Worm (Caenorhabditis elegans) whole organism, young adult: ENCODE measurements around the gene C28H8.8.

ENCODE experiments used
- B0035.1 ChIP-seq: sonication (generic microtip); optimal IDR thresholded peaks from 2 replicates; lab custom pipeline; 2016; ENCODE audit warnings: missing genetic modification characterization, mild to moderate bottlenecking, missing compliant biosample characterization, missing genotype, missing genetic modification reagents
- D2030.7 ChIP-seq: fragments of 200-800 bp; sonication (Bioruptor generic); IDR thresholded peaks from 2 replicates; pipeline ENCODE4 v1.3.6; 2022; ENCODE audit warnings: missing genetic modification reagents, missing genetic modification characterization, missing compliant biosample characterization
- F33H1.4 ChIP-seq: fragments of 200-800 bp; sonication (Bioruptor generic); IDR thresholded peaks from 2 replicates; pipeline ENCODE4 v1.3.6; 2022; ENCODE audit warnings: missing genetic modification reagents, missing genetic modification characterization, missing compliant biosample characterization
- K12H6.12 ChIP-seq: fragments of 200-800 bp; sonication (Bioruptor generic); optimal IDR thresholded peaks from 2 replicates; lab custom pipeline; 2018; ENCODE audit warnings: mild to moderate bottlenecking, missing genetic modification characterization, missing compliant biosample characterization
- Y53G8AR.9 ChIP-seq: fragments of 200-800 bp; sonication (Bioruptor generic); conservative IDR thresholded peaks from 2 replicates; pipeline ENCODE4 v1.3.6; 2022; ENCODE audit warnings: missing genetic modification reagents, missing genetic modification characterization, missing compliant biosample characterization
- Y67H2A.10 ChIP-seq: fragments of 200-800 bp; sonication (Bioruptor generic); conservative IDR thresholded peaks from 2 replicates; pipeline ENCODE4 v1.3.6; 2022; ENCODE audit warnings: missing genetic modification reagents, missing genetic modification characterization, missing compliant biosample characterization
- ama-1 ChIP-seq, 3 experiments: fragments of 150-350 bp in 1 of 3; sonication (generic microtip) in 2 of 3; optimal IDR thresholded peaks; 2 replicates each; lab custom pipeline; 2014 to 2018; ENCODE audit warnings: missing biosample characterization in 2 of 3, missing genetic modification characterization in 2 of 3, missing genetic modification reagents in 2 of 3
- atf-7 ChIP-seq: sonication (generic microtip); optimal IDR thresholded peaks from 2 replicates; lab custom pipeline; 2017; ENCODE audit warnings: mild to moderate bottlenecking, missing genetic modification characterization, missing compliant biosample characterization
- cebp-1 ChIP-seq, 2 experiments: fragments of 200-800 bp in 1 of 2; sonication (Bioruptor generic) in 1 of 2; sonication (generic microtip) in 1 of 2; IDR thresholded peaks in 1 of 2; optimal IDR thresholded peaks in 1 of 2; 2 replicates each; pipeline versions ENCODE4 v1.3.6 to Lab custom; 2017 to 2022; ENCODE audit warnings: missing compliant biosample characterization in 2 of 2, missing genetic modification characterization in 2 of 2, mild to moderate bottlenecking in 1 of 2, missing genetic modification reagents in 1 of 2, moderate library complexity in 1 of 2
- ceh-100 ChIP-seq: fragments of 200-800 bp; sonication (Bioruptor generic); IDR thresholded peaks from 2 replicates; pipeline ENCODE4 v1.3.6; 2022; ENCODE audit warnings: missing genetic modification reagents, missing genetic modification characterization, missing compliant biosample characterization
- ceh-27 ChIP-seq: fragments of 200-800 bp; sonication (Bioruptor generic); optimal IDR thresholded peaks from 2 replicates; lab custom pipeline; 2018; ENCODE audit warnings: mild to moderate bottlenecking, missing genetic modification characterization, moderate library complexity, missing compliant biosample characterization
- ceh-40 ChIP-seq: fragments of 200-800 bp; sonication (Bioruptor generic); IDR thresholded peaks from 2 replicates; pipeline ENCODE4 v1.3.6; 2022; ENCODE audit warnings: missing genetic modification characterization, missing compliant biosample characterization
- chd-7 ChIP-seq: sonication (generic microtip); optimal IDR thresholded peaks from 2 replicates; lab custom pipeline; 2016; ENCODE audit warnings: mild to moderate bottlenecking, missing genetic modification characterization, moderate library complexity, missing compliant biosample characterization
- dpl-1 ChIP-seq: fragments of 150-350 bp; optimal IDR thresholded peaks from 2 replicates; lab custom pipeline; 2014; ENCODE audit warnings: missing biosample characterization, missing genetic modification reagents, missing genetic modification characterization
- efl-1 ChIP-seq: fragments of 150-350 bp; optimal IDR thresholded peaks from 2 replicates; lab custom pipeline; 2014; ENCODE audit warnings: missing biosample characterization, missing genetic modification reagents, missing genetic modification characterization
- egl-18 ChIP-seq: fragments of 200-800 bp; sonication (Bioruptor generic); IDR thresholded peaks from 2 replicates; pipeline ENCODE4 v1.3.6; 2022; ENCODE audit warnings: missing genetic modification reagents, missing genetic modification characterization, missing compliant biosample characterization
- hlh-26 ChIP-seq: fragments of 200-800 bp; sonication (Bioruptor generic); conservative IDR thresholded peaks from 2 replicates; pipeline ENCODE4 v1.3.6; 2022; ENCODE audit warnings: missing genetic modification reagents, missing genetic modification characterization, missing compliant biosample characterization
- hmg-1.2 ChIP-seq: fragments of 200-800 bp; sonication (Bioruptor generic); IDR thresholded peaks from 2 replicates; pipeline ENCODE4 v1.3.6; 2022; ENCODE audit warnings: missing genetic modification reagents, missing genetic modification characterization, missing compliant biosample characterization
- let-526 ChIP-seq: fragments of 200-800 bp; sonication (Bioruptor generic); IDR thresholded peaks from 2 replicates; pipeline ENCODE4 v1.3.6; 2022; ENCODE audit warnings: missing genetic modification reagents, missing genetic modification characterization, missing compliant biosample characterization
- lin-54 ChIP-seq: fragments of 200-800 bp; sonication (Bioruptor generic); optimal IDR thresholded peaks from 2 replicates; lab custom pipeline; 2018; ENCODE audit warnings: mild to moderate bottlenecking, missing genetic modification characterization, missing compliant biosample characterization
- lsy-27 ChIP-seq: sonication (generic microtip); optimal IDR thresholded peaks from 2 replicates; lab custom pipeline; 2017; ENCODE audit warnings: missing genetic modification characterization, mild to moderate bottlenecking, missing compliant biosample characterization, antibody characterized with exemption, missing genotype, borderline replicate concordance; ENCODE audit not compliant: insufficient read depth
- madf-10 ChIP-seq: sonication (generic microtip); optimal IDR thresholded peaks from 2 replicates; lab custom pipeline; 2016; ENCODE audit warnings: mild to moderate bottlenecking, missing genetic modification characterization, missing compliant biosample characterization
- madf-3 ChIP-seq: fragments of 200-800 bp; sonication (Bioruptor generic); IDR thresholded peaks from 2 replicates; pipeline ENCODE4 v1.3.6; 2022; ENCODE audit warnings: missing genetic modification reagents, missing genetic modification characterization, missing compliant biosample characterization
- madf-6 ChIP-seq: fragments of 200-800 bp; sonication (Bioruptor generic); IDR thresholded peaks from 2 replicates; pipeline ENCODE4 v1.3.6; 2022; ENCODE audit warnings: missing genetic modification reagents, missing genetic modification characterization, missing compliant biosample characterization
- nhr-179 ChIP-seq: sonication (generic microtip); optimal IDR thresholded peaks from 2 replicates; lab custom pipeline; 2016; ENCODE audit warnings: mild to moderate bottlenecking, missing genetic modification characterization, missing compliant biosample characterization
- nhr-80 ChIP-seq: sonication (generic microtip); optimal IDR thresholded peaks from 2 replicates; lab custom pipeline; 2016; ENCODE audit warnings: missing genetic modification characterization, missing compliant biosample characterization
- pha-4 ChIP-seq: fragments of 150-350 bp; sonication (generic microtip); optimal IDR thresholded peaks from 2 replicates; lab custom pipeline; 2014; ENCODE audit warnings: missing biosample characterization, missing genetic modification reagents, missing genetic modification characterization
- rcor-1 ChIP-seq: fragments of 200-800 bp; sonication (Bioruptor generic); IDR thresholded peaks from 2 replicates; pipeline ENCODE4 v1.3.6; 2022; ENCODE audit warnings: missing genetic modification reagents, missing genetic modification characterization, missing compliant biosample characterization
- rec-8 ChIP-seq, 2 experiments: sonication (generic microtip); optimal IDR thresholded peaks; 2 replicates each; lab custom pipeline; 2016; ENCODE audit warnings: mild to moderate bottlenecking in 2 of 2, missing genetic modification characterization in 2 of 2, missing genetic modification reagents in 2 of 2, missing genotype in 2 of 2, missing biosample characterization in 1 of 2, missing compliant biosample characterization in 1 of 2, moderate library complexity in 1 of 2
- sptf-2 ChIP-seq: fragments of 200-800 bp; sonication (Bioruptor generic); optimal IDR thresholded peaks from 2 replicates; lab custom pipeline; 2018; ENCODE audit warnings: mild to moderate bottlenecking, missing genetic modification characterization, missing compliant biosample characterization
- tlf-1 ChIP-seq: fragments of 200-800 bp; sonication (Bioruptor generic); optimal IDR thresholded peaks from 2 replicates; lab custom pipeline; 2018; ENCODE audit warnings: mild to moderate bottlenecking, missing genetic modification characterization, missing compliant biosample characterization
- unc-130 ChIP-seq: sonication (generic microtip); optimal IDR thresholded peaks from 2 replicates; lab custom pipeline; 2016; ENCODE audit warnings: missing genetic modification reagents, missing genetic modification characterization, missing compliant biosample characterization
- xnd-1 ChIP-seq: sonication (generic microtip); optimal IDR thresholded peaks from 2 replicates; lab custom pipeline; 2016; ENCODE audit warnings: missing genotype, missing genetic modification reagents, missing genetic modification characterization, missing compliant biosample characterization
- zfh-2 ChIP-seq: fragments of 200-800 bp; sonication (Bioruptor generic); conservative IDR thresholded peaks from 2 replicates; pipeline ENCODE4 v1.3.6; 2022; ENCODE audit warnings: missing genetic modification reagents, missing genetic modification characterization, missing compliant biosample characterization
- zim-3 ChIP-seq: sonication (generic microtip); optimal IDR thresholded peaks from 2 replicates; lab custom pipeline; 2017; ENCODE audit warnings: mild to moderate bottlenecking, missing genetic modification characterization, moderate library complexity, missing compliant biosample characterization
- ztf-3 ChIP-seq: fragments of 200-800 bp; sonication (Bioruptor generic); optimal IDR thresholded peaks from 2 replicates; lab custom pipeline; 2018; ENCODE audit warnings: mild to moderate bottlenecking, missing genetic modification characterization, missing compliant biosample characterization

The C28H8.8 gene

ce11 chrIII:5900709-5901108, 12.1 kb upstream of the C28H8.8 start:
- TF ChIP-seq nhr-80 (peak; percentile 28), zim-3 (tag; lab: Kevin White, UChicago) (no peak), hmg-1.2 (peak; percentile 61; the same call in 1 of the 2 replicates)

- no peak for TF ChIP-seq madf-10 (tag; lab: Kevin White, UChicago)
- no peak for TF ChIP-seq unc-130 (GFP tag; lab: Kevin White, UChicago)
- no peak for TF ChIP-seq atf-7 (tag; lab: Kevin White, UChicago)
- no peak for TF ChIP-seq let-526 (GFP tag; lab: Robert Waterston, UW)
- no peak for TF ChIP-seq rec-8 (tag; optimal IDR thresholded peaks at IDR 0.05; lab: Kevin White, UChicago)
- TF ChIP-seq Y53G8AR.9 (GFP tag; lab: Robert Waterston, UW): no peak
- TF ChIP-seq Y67H2A.10 (GFP tag; lab: Robert Waterston, UW): no peak
- TF ChIP-seq xnd-1: no peak
- no peak for TF ChIP-seq ceh-27
- no peak for TF ChIP-seq rcor-1
- no peak for TF ChIP-seq ceh-100 (GFP tag; lab: Robert Waterston, UW)
- TF ChIP-seq B0035.1 (tag; lab: Kevin White, UChicago): no peak
- TF ChIP-seq F33H1.4 (GFP tag; lab: Robert Waterston, UW): no peak
- no peak for TF ChIP-seq D2030.7
These were observed 10.1 kb upstream of the C28H8.8 start for ce11 chrIII:5898631-5899030.

- TF ChIP-seq ama-1 (optimal IDR thresholded peaks at IDR 0.05; lab: Kevin White, UChicago): no peak
- no peak for TF ChIP-seq ama-1 (GFP tag; optimal IDR thresholded peaks at IDR 0.05; lab: Kevin White, UChicago)
- peak; percentile 30 for TF ChIP-seq efl-1 (GFP tag; lab: Kevin White, UChicago)
These were observed 8.9 kb upstream of the C28H8.8 start for ce11 chrIII:5897468-5897867.

ce11 chrIII:5895913-5896312, 7.3 kb upstream of the C28H8.8 start, which contains the start of gene pxl-1:
Gene pxl-1, minus strand, starts transcription at chrIII:5896013.
- no peak for TF ChIP-seq hlh-26 (GFP tag; lab: Robert Waterston, UW)
- TF ChIP-seq tlf-1 (GFP tag; lab: Kevin White, UChicago): no peak
- TF ChIP-seq lsy-27 (tag; lab: Kevin White, UChicago): no peak
- TF ChIP-seq chd-7: no peak
- no peak for TF ChIP-seq dpl-1
- no peak for TF ChIP-seq K12H6.12
- TF ChIP-seq madf-6 (GFP tag; lab: Robert Waterston, UW): no peak
- TF ChIP-seq ama-1 (optimal IDR thresholded peaks at IDR 0.05; lab: Kevin White, UChicago): no peak
- TF ChIP-seq ama-1 (GFP tag; optimal IDR thresholded peaks at IDR 0.05; lab: Kevin White, UChicago): no peak
- TF ChIP-seq B0035.1 (tag; lab: Kevin White, UChicago): no peak
- TF ChIP-seq lin-54 (GFP tag; lab: Kevin White, UChicago): no peak

- peak; percentile 63 for TF ChIP-seq pha-4 (tag; lab: Kevin White, UChicago)
- no peak for TF ChIP-seq ceh-40 (GFP tag; lab: Robert Waterston, UW)
- no peak for TF ChIP-seq egl-18 (GFP tag; lab: Robert Waterston, UW)
- no peak for TF ChIP-seq D2030.7
- TF ChIP-seq, all 124 proteins: peak for 1
These were observed 4.3 kb upstream of the C28H8.8 start for ce11 chrIII:5892909-5893308.

- TF ChIP-seq zfh-2 (GFP tag; lab: Robert Waterston, UW): no peak
- no peak for TF ChIP-seq ceh-27
- no peak for TF ChIP-seq ceh-40 (GFP tag; lab: Robert Waterston, UW)
- TF ChIP-seq nhr-179 (tag; lab: Kevin White, UChicago): no peak
- no peak for TF ChIP-seq sptf-2 (GFP tag; lab: Kevin White, UChicago)
- no peak for TF ChIP-seq ztf-3 (GFP tag; lab: Kevin White, UChicago)
- no peak for TF ChIP-seq cebp-1 (GFP tag; IDR thresholded peaks at IDR 0.05; lab: Robert Waterston, UW)
- TF ChIP-seq cebp-1 (tag; optimal IDR thresholded peaks at IDR 0.05; lab: Kevin White, UChicago): no peak
- TF ChIP-seq madf-3 (GFP tag; lab: Robert Waterston, UW): no peak
These were observed 1.7 kb downstream of the C28H8.8 start, which contains the start of gene C28H8.7 for ce11 chrIII:5886893-5887292. Gene C28H8.7, minus strand, starts transcription at chrIII:5886993.
